Worm (Caenorhabditis elegans) whole organism, midembryonic: ENCODE measurements around the gene acl-4.
"Not testable (repeated sequence)": the region's sequence is repeated elsewhere in the genome, so short reads cannot be mapped to it uniquely, and the experiment has no call there.

Source experiments
- T22C8.4 ChIP-seq: fragments of 200-800 bp; sonication (Bioruptor generic); IDR thresholded peaks from 2 replicates; pipeline ENCODE4 v1.3.6; 2022; ENCODE audit warnings: missing genetic modification characterization, missing compliant biosample characterization
- cog-1 ChIP-seq: sonication (generic microtip); optimal IDR thresholded peaks from 2 replicates; lab custom pipeline; 2016; ENCODE audit warnings: missing genetic modification characterization, missing compliant biosample characterization
- flt-1 ChIP-seq: fragments of 200-800 bp; sonication (Bioruptor generic); IDR thresholded peaks from 2 replicates; pipeline ENCODE4 v1.3.6; 2022; ENCODE audit warnings: missing genetic modification characterization, missing compliant biosample characterization
- klf-2 ChIP-seq: fragments of 200-800 bp; sonication (Bioruptor generic); conservative IDR thresholded peaks from 2 replicates; pipeline ENCODE4 v1.3.6; 2022; ENCODE audit warnings: missing genetic modification reagents, missing genetic modification characterization, missing compliant biosample characterization
- med-1 ChIP-seq: sonication (generic microtip); optimal IDR thresholded peaks from 2 replicates; lab custom pipeline; 2017; ENCODE audit warnings: missing genetic modification characterization, mild to moderate bottlenecking, missing compliant biosample characterization, antibody characterized with exemption, missing genetic modification reagents; ENCODE audit not compliant: insufficient read depth
- ref-1 ChIP-seq: fragments of 200-800 bp; sonication (Bioruptor generic); conservative IDR thresholded peaks from 2 replicates; pipeline ENCODE4 v1.3.6; 2022; ENCODE audit warnings: missing genetic modification reagents, missing genetic modification characterization, missing compliant biosample characterization
- tab-1 ChIP-seq: fragments of 200-800 bp; sonication (Bioruptor generic); IDR thresholded peaks from 2 replicates; pipeline ENCODE4 v1.3.6; 2022; ENCODE audit warnings: missing genetic modification characterization, missing compliant biosample characterization
- ztf-23 ChIP-seq: fragments of 200-800 bp; sonication (Bioruptor generic); IDR thresholded peaks from 2 replicates; pipeline ENCODE4 v1.3.6; 2022; ENCODE audit warnings: missing genetic modification reagents, missing genetic modification characterization, missing compliant biosample characterization
- ztf-29 ChIP-seq: fragments of 200-800 bp; sonication (Bioruptor generic); IDR thresholded peaks from 2 replicates; pipeline ENCODE4 v1.3.6; 2022; ENCODE audit warnings: missing genetic modification reagents, missing genetic modification characterization, missing compliant biosample characterization

Gene acl-4

ce11 chrX:2042621-2043020 is 27.6 kb downstream of the acl-4 start:
- TF ChIP-seq ztf-23 = no peak
- TF ChIP-seq tab-1 (GFP tag; lab: Robert Waterston, UW) = 0 out of 2 replicates have a peak, but pooled peaks have one; percentile 45

- no peak for TF ChIP-seq ztf-29 (GFP tag; lab: Robert Waterston, UW)
- no peak for TF ChIP-seq flt-1 (GFP tag; lab: Robert Waterston, UW)
- no peak for TF ChIP-seq med-1 (GFP tag; lab: Kevin White, UChicago)
- no peak for TF ChIP-seq ztf-23
- TF ChIP-seq ref-1 (GFP tag; lab: Robert Waterston, UW) = no peak
- TF ChIP-seq T22C8.4 (GFP tag; lab: Robert Waterston, UW) = no peak
- TF ChIP-seq klf-2 = no peak
- TF ChIP-seq cog-1 = no peak
- no peak for TF ChIP-seq tab-1 (GFP tag; lab: Robert Waterston, UW)
These were observed 28.7 kb downstream of the acl-4 start for ce11 chrX:2041448-2042138.

DNA sequence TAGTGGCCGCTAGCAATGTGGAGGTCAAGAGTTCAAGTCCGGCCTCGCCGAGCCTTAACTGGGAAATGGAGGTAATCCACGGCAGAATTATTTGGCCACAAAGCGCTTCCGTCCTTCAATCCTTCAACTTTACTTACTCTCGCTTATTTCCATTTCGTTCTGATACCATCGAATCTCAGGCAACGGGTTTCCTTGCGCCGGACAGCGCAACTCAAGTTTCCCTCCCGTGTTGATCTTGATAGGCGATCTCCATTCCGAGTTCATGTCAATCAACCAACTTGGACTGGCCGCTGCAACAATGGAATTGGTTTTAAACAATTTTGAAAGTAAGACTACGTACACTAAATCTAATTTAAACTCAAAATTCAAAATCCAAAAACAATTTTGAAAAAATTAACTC is 29.4 kb downstream of the acl-4 start:
- no peak for TF ChIP-seq cog-1
- TF ChIP-seq flt-1 (GFP tag; lab: Robert Waterston, UW) = peak; percentile 46; the same call in 1 of the 2 replicates
- no peak for TF ChIP-seq tab-1 (GFP tag; lab: Robert Waterston, UW)
- no peak for TF ChIP-seq med-1 (GFP tag; lab: Kevin White, UChicago)

- TF ChIP-seq tab-1 (GFP tag; lab: Robert Waterston, UW) = no peak
- no peak for TF ChIP-seq ztf-29 (GFP tag; lab: Robert Waterston, UW)
- TF ChIP-seq T22C8.4 (GFP tag; lab: Robert Waterston, UW) = no peak
- no peak for TF ChIP-seq ref-1 (GFP tag; lab: Robert Waterston, UW)
These were observed 30.9 kb downstream of the acl-4 start, which contains the start of gene smex-2 for ce11 chrX:2039358-2039757. Gene smex-2, minus strand, starts transcription at chrX:2039458.

DNA sequence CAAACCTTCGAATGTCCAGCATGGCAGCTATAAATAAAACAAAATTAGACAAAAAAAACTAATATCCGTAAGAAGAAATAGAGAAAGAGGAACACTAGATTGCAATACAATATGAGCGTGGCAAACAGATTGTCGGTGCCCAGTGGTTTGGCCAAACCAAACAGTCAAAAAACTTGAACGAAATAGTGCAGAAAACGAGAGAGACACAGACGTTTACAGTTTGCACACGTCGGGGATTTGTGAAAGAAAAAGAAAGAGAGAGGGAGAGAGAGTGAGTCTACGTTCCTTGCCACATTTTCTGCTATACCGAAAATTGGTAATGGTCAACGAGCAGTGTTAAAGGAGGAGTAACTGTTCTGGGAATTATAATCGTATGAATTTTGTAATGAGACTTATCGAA is 35.1 kb downstream of the acl-4 start, which contains the start of gene ergi-1:
Gene ergi-1 (minus strand): TSS at position 101 of the 400 bp plus-strand sequence.
- TF ChIP-seq ztf-23 (no peak), ref-1 (GFP tag; lab: Robert Waterston, UW) (no peak)

DNA sequence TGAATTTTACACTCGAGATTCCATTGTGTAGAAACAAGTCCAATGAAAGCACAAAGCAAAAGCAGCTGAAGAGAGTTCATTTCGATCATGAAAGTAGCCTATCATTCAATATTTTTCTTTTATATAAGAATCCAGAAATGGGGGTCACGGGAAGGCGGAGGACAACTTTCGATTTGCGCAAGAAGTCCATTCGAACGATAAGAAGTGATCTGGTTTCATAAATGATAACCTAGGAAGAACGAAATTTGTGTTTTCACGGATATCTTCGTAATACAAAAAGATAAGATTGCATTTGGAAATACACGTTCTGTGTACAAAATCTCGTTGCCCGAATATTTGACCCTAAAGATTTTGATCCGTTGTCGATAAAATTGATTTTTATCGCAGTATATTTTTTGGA is 38.8 kb downstream of the acl-4 start, which contains the start of gene Y102A11A.5:
Gene Y102A11A.5 (minus strand): TSS at position 175 of the 400 bp plus-strand sequence.
- no peak for TF ChIP-seq ztf-29 (GFP tag; lab: Robert Waterston, UW)
- TF ChIP-seq cog-1 = no peak
- no peak for TF ChIP-seq ref-1 (GFP tag; lab: Robert Waterston, UW)
- no peak for TF ChIP-seq klf-2
- TF ChIP-seq med-1 (GFP tag; lab: Kevin White, UChicago) = no peak

- TF ChIP-seq med-1 (GFP tag; lab: Kevin White, UChicago) (no peak), flt-1 (GFP tag; lab: Robert Waterston, UW) (no peak)
These were observed 39.4 kb downstream of the acl-4 start for ce11 chrX:2030871-2031270.

- TF ChIP-seq med-1 (GFP tag; lab: Kevin White, UChicago); ref-1 (GFP tag; lab: Robert Waterston, UW); tab-1 (GFP tag; lab: Robert Waterston, UW): not testable (repeated sequence)
These were observed 43.9 kb downstream of the acl-4 start, which contains the start of gene Y102A11A.2 for ce11 chrX:2026342-2026741. Gene Y102A11A.2, plus strand, starts transcription at chrX:2026642.

DNA sequence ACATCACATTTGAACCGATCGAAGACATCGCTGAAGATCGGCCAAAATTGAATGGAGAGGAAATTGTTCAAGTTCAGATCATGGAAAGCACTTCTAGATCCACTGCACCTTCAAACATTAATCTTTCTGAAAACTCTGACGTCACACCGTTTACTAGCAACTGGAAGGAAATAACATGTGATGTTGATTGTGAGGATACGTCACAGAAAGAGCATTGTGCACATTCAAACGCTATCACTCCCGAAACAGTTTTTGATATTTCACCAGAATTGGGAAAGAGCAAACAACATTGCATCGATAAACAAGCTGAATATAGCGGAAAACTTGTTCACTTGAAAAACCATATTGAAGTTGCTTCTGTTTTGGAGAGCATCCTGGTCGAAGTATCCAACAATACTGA is 48.7 kb downstream of the acl-4 start:
- TF ChIP-seq ref-1 (GFP tag; lab: Robert Waterston, UW) (no peak), klf-2 (no peak), cog-1 (no peak), flt-1 (GFP tag; lab: Robert Waterston, UW) (no peak), ztf-23 (no peak), tab-1 (GFP tag; lab: Robert Waterston, UW) (no peak), T22C8.4 (GFP tag; lab: Robert Waterston, UW) (no peak), ztf-29 (GFP tag; lab: Robert Waterston, UW) (no peak), med-1 (GFP tag; lab: Kevin White, UChicago) (no peak)

ce11 chrX:2018848-2019247 is 51.4 kb downstream of the acl-4 start, which contains the start of gene Y102A11A.3:
Gene Y102A11A.3, plus strand, starts transcription at chrX:2019148.
- no peak for TF ChIP-seq ref-1 (GFP tag; lab: Robert Waterston, UW)
- TF ChIP-seq ztf-23 = no peak
- no peak for TF ChIP-seq tab-1 (GFP tag; lab: Robert Waterston, UW)
- no peak for TF ChIP-seq ztf-29 (GFP tag; lab: Robert Waterston, UW)
- no peak for TF ChIP-seq cog-1
- TF ChIP-seq klf-2 = no peak
- TF ChIP-seq T22C8.4 (GFP tag; lab: Robert Waterston, UW) = no peak
- no peak for TF ChIP-seq flt-1 (GFP tag; lab: Robert Waterston, UW)
- TF ChIP-seq med-1 (GFP tag; lab: Kevin White, UChicago) = no peak

DNA sequence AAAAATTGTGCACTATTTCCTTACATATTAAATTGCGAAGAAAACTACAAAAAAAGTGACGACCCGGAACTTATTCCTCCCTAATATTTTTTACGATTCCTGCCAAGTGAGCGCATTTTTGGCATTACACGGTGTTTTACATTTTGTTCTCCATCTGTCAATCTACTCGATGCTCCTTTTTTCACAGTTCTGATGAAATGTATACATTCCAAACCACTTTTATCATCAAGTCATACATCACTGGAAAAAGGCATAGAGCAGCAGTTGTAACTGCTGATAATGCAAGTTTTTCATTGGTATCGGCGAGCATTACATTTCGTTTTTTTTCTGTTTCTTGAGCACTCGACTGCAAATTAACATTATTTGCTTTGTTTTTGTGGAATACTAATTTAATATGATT is 52.0 kb downstream of the acl-4 start:
- TF ChIP-seq klf-2 (no peak), ztf-29 (GFP tag; lab: Robert Waterston, UW) (no peak), flt-1 (GFP tag; lab: Robert Waterston, UW) (no peak)
